Fruit fly (Drosophila melanogaster) whole organism, embryonic: ENCODE results near the gene Tti1.

ENCODE experiments used
- Atf3 ChIP-seq: fragments of 200-800 bp; sonication (Bioruptor generic); optimal IDR thresholded peaks from 3 replicates; lab custom pipeline; 2016; ENCODE audit warnings: missing biosample characterization, missing genetic modification characterization
- CG1024 ChIP-seq: fragments of 200-800 bp; sonication (Bioruptor generic); IDR thresholded peaks from 2 replicates; pipeline ENCODE4 v1.3.6; 2022; ENCODE audit warnings: missing biosample characterization, missing genetic modification characterization
- CG10274 ChIP-seq: fragments of 200-800 bp; sonication (Bioruptor generic); optimal IDR thresholded peaks from 3 replicates; lab custom pipeline; 2017; ENCODE audit warnings: missing biosample characterization, mild to moderate bottlenecking, missing genetic modification characterization
- CG10366 ChIP-seq: fragments of 200-800 bp; sonication (Bioruptor generic); IDR thresholded peaks from 2 replicates; pipeline ENCODE4 v1.3.6; 2022; ENCODE audit warnings: missing biosample characterization, missing genetic modification characterization
- CG11456 ChIP-seq: fragments of 200-800 bp; sonication (Bioruptor generic); IDR thresholded peaks from 3 replicates; pipeline ENCODE4 v1.3.6; 2022; ENCODE audit warnings: missing biosample characterization, missing genetic modification characterization
- CG12769 ChIP-seq: fragments of 200-800 bp; sonication (Bioruptor generic); optimal IDR thresholded peaks from 2 replicates; lab custom pipeline; 2019; ENCODE audit warnings: missing biosample characterization, mild to moderate bottlenecking, missing genetic modification characterization, moderate library complexity
- CG13296 ChIP-seq: fragments of 200-800 bp; sonication (Bioruptor generic); optimal IDR thresholded peaks from 3 replicates; lab custom pipeline; 2018; ENCODE audit warnings: missing biosample characterization, mild to moderate bottlenecking, missing genetic modification characterization
- CG13894 ChIP-seq: fragments of 200-800 bp; sonication (Bioruptor generic); optimal IDR thresholded peaks from 3 replicates; lab custom pipeline; 2018; ENCODE audit warnings: missing biosample characterization, mild to moderate bottlenecking, missing genetic modification characterization, moderate library complexity
- CG14014 ChIP-seq: fragments of 200-800 bp; sonication (Bioruptor generic); IDR thresholded peaks from 2 replicates; pipeline ENCODE4 v1.3.6; 2022; ENCODE audit warnings: missing biosample characterization, missing genetic modification characterization
- CG14050 ChIP-seq: fragments of 200-800 bp; sonication (Bioruptor generic); IDR thresholded peaks from 3 replicates; pipeline ENCODE4 v1.3.6; 2022; ENCODE audit warnings: missing biosample characterization, missing genetic modification characterization
- CG15479 ChIP-seq: fragments of 200-800 bp; sonication (Bioruptor generic); optimal IDR thresholded peaks from 3 replicates; lab custom pipeline; 2019; ENCODE audit warnings: missing biosample characterization, mild to moderate bottlenecking, missing genetic modification characterization, moderate library complexity
- CG15601 ChIP-seq: fragments of 200-800 bp; sonication (Bioruptor generic); optimal IDR thresholded peaks from 3 replicates; lab custom pipeline; 2019; ENCODE audit warnings: missing biosample characterization, mild to moderate bottlenecking, missing genetic modification characterization, moderate library complexity
- CG18262 ChIP-seq: fragments of 200-800 bp; optimal IDR thresholded peaks from 3 replicates; lab custom pipeline; 2019; ENCODE audit warnings: missing biosample characterization, mild to moderate bottlenecking, missing genetic modification characterization, moderate library complexity
- CG2889 ChIP-seq: fragments of 200-800 bp; sonication (Bioruptor generic); IDR thresholded peaks from 3 replicates; pipeline ENCODE4 v1.3.6; 2022; ENCODE audit warnings: missing biosample characterization, missing genetic modification characterization
- CG31224 ChIP-seq: fragments of 200-800 bp; sonication (Bioruptor generic); IDR thresholded peaks from 2 replicates; pipeline ENCODE4 v1.3.6; 2022; ENCODE audit warnings: missing biosample characterization, missing genetic modification characterization
- CG3281 ChIP-seq: fragments of 200-800 bp; sonication (Bioruptor generic); optimal IDR thresholded peaks from 3 replicates; lab custom pipeline; 2017; ENCODE audit warnings: missing biosample characterization, mild to moderate bottlenecking, missing genetic modification characterization
- CG3847 ChIP-seq: fragments of 200-800 bp; sonication (Bioruptor generic); IDR thresholded peaks from 2 replicates; pipeline ENCODE4 v1.3.6; 2022; ENCODE audit warnings: missing biosample characterization, missing genetic modification characterization
- CG4730 ChIP-seq: fragments of 200-800 bp; sonication (Bioruptor generic); IDR thresholded peaks from 2 replicates; pipeline ENCODE4 v1.3.6; 2022; ENCODE audit warnings: missing biosample characterization, missing genetic modification characterization
- CG4854 ChIP-seq: fragments of 200-800 bp; sonication (Bioruptor generic); optimal IDR thresholded peaks from 2 replicates; lab custom pipeline; 2016; ENCODE audit warnings: missing biosample characterization, missing genetic modification characterization, inconsistent platforms
- CG6175 ChIP-seq: fragments of 200-800 bp; sonication (Bioruptor generic); IDR thresholded peaks from 3 replicates; pipeline ENCODE4 v1.3.6; 2022; ENCODE audit warnings: missing biosample characterization, missing genetic modification characterization
- CG6689 ChIP-seq: fragments of 200-800 bp; sonication (Bioruptor generic); IDR thresholded peaks from 2 replicates; pipeline ENCODE4 v1.3.6; 2022; ENCODE audit warnings: missing biosample characterization, missing genetic modification characterization
- CG7271 ChIP-seq: fragments of 200-800 bp; sonication (Bioruptor generic); optimal IDR thresholded peaks from 2 replicates; lab custom pipeline; 2018; ENCODE audit warnings: missing biosample characterization, mild to moderate bottlenecking, missing genetic modification characterization, moderate library complexity
- CG7839 ChIP-seq: fragments of 200-800 bp; sonication (Bioruptor generic); optimal IDR thresholded peaks from 3 replicates; lab custom pipeline; 2018; ENCODE audit warnings: missing biosample characterization, mild to moderate bottlenecking, missing genetic modification characterization, moderate library complexity
- Dad ChIP-seq: fragments of 200-800 bp; sonication (Bioruptor generic); optimal IDR thresholded peaks from 3 replicates; lab custom pipeline; 2016; ENCODE audit warnings: missing biosample characterization, missing genetic modification characterization
- Drgx ChIP-seq: fragments of 200-800 bp; sonication (Bioruptor generic); IDR thresholded peaks from 2 replicates; pipeline ENCODE4 v1.3.6; 2022; ENCODE audit warnings: missing biosample characterization, missing genetic modification characterization
- H2.0 ChIP-seq: fragments of 200-800 bp; sonication (Bioruptor generic); IDR thresholded peaks from 2 replicates; pipeline ENCODE4 v1.3.6; 2022; ENCODE audit warnings: missing biosample characterization, missing genetic modification characterization
- HLH4C ChIP-seq: fragments of 200-800 bp; sonication (Bioruptor generic); IDR thresholded peaks from 3 replicates; pipeline ENCODE4 v1.3.6; 2022; ENCODE audit warnings: missing biosample characterization, missing genetic modification characterization; ENCODE audit not compliant: partially characterized antibody
- Hand ChIP-seq: fragments of 200-800 bp; sonication (Bioruptor generic); optimal IDR thresholded peaks from 2 replicates; lab custom pipeline; 2017; ENCODE audit warnings: mild to moderate bottlenecking, missing biosample characterization, missing genetic modification reagents, missing genetic modification characterization
- Hr78 ChIP-seq, 2 experiments: fragments of 200-800 bp in 1 of 2; fragments of >200 bp in 1 of 2; sonication (Bioruptor generic) in 1 of 2; optimal IDR thresholded peaks; 2 replicates each; lab custom pipeline; 2017 to 2019; ENCODE audit warnings: missing biosample characterization in 2 of 2, missing genetic modification characterization in 2 of 2, mild to moderate bottlenecking in 1 of 2, moderate library complexity in 1 of 2
- Lim3 ChIP-seq: fragments of 200-800 bp; sonication (Bioruptor generic); IDR thresholded peaks from 2 replicates; pipeline ENCODE4 v1.3.6; 2022; ENCODE audit warnings: missing biosample characterization, missing genetic modification characterization
- Neu2 ChIP-seq: fragments of 200-800 bp; sonication (Bioruptor generic); optimal IDR thresholded peaks from 3 replicates; lab custom pipeline; 2016; ENCODE audit warnings: missing biosample characterization, missing genetic modification characterization, borderline replicate concordance
- Opbp ChIP-seq: fragments of 200-800 bp; sonication (Bioruptor generic); IDR thresholded peaks from 3 replicates; pipeline ENCODE4 v1.3.6; 2022; ENCODE audit warnings: missing biosample characterization, missing genetic modification characterization; ENCODE audit not compliant: partially characterized antibody
- PHDP ChIP-seq: fragments of 200-800 bp; sonication (Bioruptor generic); optimal IDR thresholded peaks from 3 replicates; lab custom pipeline; 2018; ENCODE audit warnings: missing biosample characterization, mild to moderate bottlenecking, missing genetic modification characterization, moderate library complexity
- abd-A ChIP-seq: fragments of 200-800 bp; sonication (Bioruptor generic); optimal IDR thresholded peaks from 3 replicates; lab custom pipeline; 2019; ENCODE audit warnings: missing biosample characterization, mild to moderate bottlenecking, missing genetic modification characterization, moderate library complexity
- ac ChIP-seq: fragments of 200-800 bp; sonication (Bioruptor generic); optimal IDR thresholded peaks from 3 replicates; lab custom pipeline; 2017; ENCODE audit warnings: missing biosample characterization, mild to moderate bottlenecking, missing genetic modification characterization
- amos ChIP-seq: fragments of 200-800 bp; sonication (Bioruptor generic); IDR thresholded peaks from 2 replicates; pipeline ENCODE4 v1.3.6; 2022; ENCODE audit warnings: missing biosample characterization, missing genetic modification characterization; ENCODE audit not compliant: partially characterized antibody
- ato ChIP-seq: fragments of 200-800 bp; sonication (Bioruptor generic); IDR thresholded peaks from 2 replicates; pipeline ENCODE4 v1.3.6; 2022; ENCODE audit warnings: missing biosample characterization, missing genetic modification characterization; ENCODE audit not compliant: partially characterized antibody
- exex ChIP-seq: fragments of 200-800 bp; sonication (Bioruptor generic); optimal IDR thresholded peaks from 4 replicates; lab custom pipeline; 2018; ENCODE audit warnings: missing biosample characterization, mild to moderate bottlenecking, missing genetic modification characterization, moderate library complexity
- gro ChIP-seq: fragments of 200-800 bp; sonication (Bioruptor generic); optimal IDR thresholded peaks from 2 replicates; lab custom pipeline; 2016; ENCODE audit warnings: missing biosample characterization, missing genetic modification characterization
- gsb-n ChIP-seq: fragments of 200-800 bp; sonication (Bioruptor generic); optimal IDR thresholded peaks from 3 replicates; lab custom pipeline; 2018; ENCODE audit warnings: missing biosample characterization, mild to moderate bottlenecking, missing genetic modification characterization
- jigr1 ChIP-seq: fragments of 200-800 bp; sonication (Bioruptor generic); IDR thresholded peaks from 3 replicates; pipeline ENCODE4 v1.3.6; 2022; ENCODE audit warnings: missing biosample characterization, missing genetic modification characterization
- kay ChIP-seq: fragments of 200-800 bp; sonication (Bioruptor generic); optimal IDR thresholded peaks from 2 replicates; lab custom pipeline; 2016; ENCODE audit warnings: missing biosample characterization, missing genetic modification characterization
- luna ChIP-seq: fragments of 200-800 bp; sonication (Bioruptor generic); optimal IDR thresholded peaks from 2 replicates; lab custom pipeline; 2016; ENCODE audit warnings: missing biosample characterization, missing genetic modification characterization
- mam ChIP-seq: fragments of 200-800 bp; sonication (Bioruptor generic); optimal IDR thresholded peaks from 3 replicates; lab custom pipeline; 2016; ENCODE audit warnings: missing biosample characterization, missing genetic modification characterization
- nom ChIP-seq: fragments of 200-800 bp; sonication (Bioruptor generic); optimal IDR thresholded peaks from 2 replicates; lab custom pipeline; 2017; ENCODE audit warnings: missing biosample characterization, missing genetic modification characterization, mild to moderate bottlenecking, moderate library complexity, missing genetic modification reagents
- pum ChIP-seq: fragments of 200-800 bp; sonication (Bioruptor generic); optimal IDR thresholded peaks from 2 replicates; lab custom pipeline; 2016; ENCODE audit warnings: missing biosample characterization, missing genetic modification characterization
- sim ChIP-seq: fragments of 200-800 bp; sonication (Bioruptor generic); IDR thresholded peaks from 2 replicates; pipeline ENCODE4 v1.3.6; 2022; ENCODE audit warnings: missing biosample characterization, missing genetic modification characterization
- tap ChIP-seq: fragments of 200-800 bp; optimal IDR thresholded peaks from 3 replicates; lab custom pipeline; 2019; ENCODE audit warnings: missing biosample characterization, mild to moderate bottlenecking, missing genetic modification characterization, moderate library complexity
- tup ChIP-seq: fragments of 200-800 bp; sonication (Bioruptor generic); optimal IDR thresholded peaks from 2 replicates; lab custom pipeline; 2016; ENCODE audit warnings: missing biosample characterization, mild to moderate bottlenecking, missing genetic modification characterization, moderate library complexity
- twi ChIP-seq: fragments of 200-800 bp; optimal IDR thresholded peaks from 2 replicates; lab custom pipeline; 2019; ENCODE audit warnings: missing biosample characterization, mild to moderate bottlenecking, missing genetic modification characterization, moderate library complexity
- wor ChIP-seq: fragments of 200-800 bp; sonication (Bioruptor generic); IDR thresholded peaks from 2 replicates; pipeline ENCODE4 v1.3.6; 2022; ENCODE audit warnings: missing biosample characterization, missing genetic modification characterization
- z ChIP-seq: fragments of 200-800 bp; sonication (Bioruptor generic); IDR thresholded peaks from 3 replicates; pipeline ENCODE4 v1.3.6; 2022; ENCODE audit warnings: missing biosample characterization, missing genetic modification characterization

Gene Tti1

DNA sequence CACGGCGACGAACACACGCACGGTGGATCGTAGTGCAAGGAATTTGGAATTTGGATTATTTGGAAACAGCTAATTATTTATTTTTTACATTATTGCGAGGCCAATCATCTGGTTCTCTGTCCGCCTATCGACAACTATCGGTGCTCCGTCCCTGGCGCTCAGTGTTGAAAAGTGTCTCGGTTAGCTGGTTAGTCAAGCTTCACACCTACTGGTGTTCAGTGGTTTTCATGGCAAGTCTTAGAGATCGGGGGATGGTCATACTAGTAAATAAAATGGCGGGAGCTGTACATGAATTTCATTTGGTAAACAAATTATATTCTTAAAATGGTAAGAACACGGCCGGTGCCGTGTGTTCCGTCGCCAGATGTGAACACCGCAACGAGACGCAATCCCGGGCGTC, 43.6 kb downstream of the Tti1 start, which contains the start of the genes trbd and dmt (continued):
- TF ChIP-seq CG4854 (GFP tag; lab: Kevin White, UChicago) = no peak
- no peak for TF ChIP-seq wor (GFP tag; lab: Robert Waterston, UW)
- TF ChIP-seq CG3847 (GFP tag; lab: Robert Waterston, UW) = no peak
- no peak for TF ChIP-seq CG4730 (GFP tag; lab: Robert Waterston, UW)
- no peak for TF ChIP-seq HLH4C (GFP tag; lab: Robert Waterston, UW)
- TF ChIP-seq sim = no peak
- no peak for TF ChIP-seq CG12769 (tag; lab: Kevin White, UChicago)
- TF ChIP-seq Hr78 (GFP tag; optimal IDR thresholded peaks at IDR 0.05; lab: Kevin White, UChicago) = no peak
- no peak for TF ChIP-seq nom (GFP tag; lab: Kevin White, UChicago)
- no peak for TF ChIP-seq CG13894 (tag; lab: Kevin White, UChicago)
- no peak for TF ChIP-seq ato
- TF ChIP-seq CG11456 (GFP tag; lab: Robert Waterston, UW) = no peak
- peak; percentile 50 for TF ChIP-seq pum
- TF ChIP-seq Opbp (GFP tag; lab: Robert Waterston, UW) = no peak
- TF ChIP-seq abd-A (tag; lab: Kevin White, UChicago) = no peak
- no peak for TF ChIP-seq ac (GFP tag; lab: Kevin White, UChicago)
- no peak for TF ChIP-seq H2.0
- no peak for TF ChIP-seq tap (tag; lab: Kevin White, UChicago)
- TF ChIP-seq CG14014 (GFP tag; lab: Robert Waterston, UW) = no peak
- no peak for TF ChIP-seq CG31224
- TF ChIP-seq kay (GFP tag; lab: Kevin White, UChicago) = no peak
- TF ChIP-seq Drgx (GFP tag; lab: Robert Waterston, UW) = no peak
- TF ChIP-seq Hand (GFP tag; lab: Kevin White, UChicago) = no peak
- TF ChIP-seq CG10366 = no peak
- TF ChIP-seq PHDP = no peak
- TF ChIP-seq gsb-n (tag; lab: Kevin White, UChicago) = no peak
- TF ChIP-seq CG18262 = no peak
- TF ChIP-seq CG14050 (GFP tag; lab: Robert Waterston, UW) = no peak
- peak; percentile 66 for TF ChIP-seq Dad
- TF ChIP-seq Lim3 (GFP tag; lab: Robert Waterston, UW) = no peak
- TF ChIP-seq luna (GFP tag; lab: Kevin White, UChicago) = peak; percentile 46
- TF ChIP-seq twi (tag; lab: Kevin White, UChicago) = no peak
- no peak for TF ChIP-seq CG2889 (GFP tag; lab: Robert Waterston, UW)
- no peak for TF ChIP-seq CG6175 (GFP tag; lab: Robert Waterston, UW)
- no peak for TF ChIP-seq CG15601 (tag; lab: Kevin White, UChicago)
- peak; percentile 81 for TF ChIP-seq mam (GFP tag; lab: Kevin White, UChicago)
- no peak for TF ChIP-seq jigr1 (GFP tag; lab: Robert Waterston, UW)
- TF ChIP-seq CG7839 = no peak
- TF ChIP-seq Atf3 (GFP tag; lab: Kevin White, UChicago) = peak; percentile 50
- no peak for TF ChIP-seq CG1024 (GFP tag; lab: Robert Waterston, UW)
- no peak for TF ChIP-seq CG10274
- no peak for TF ChIP-seq CG3281 (GFP tag; lab: Kevin White, UChicago)
- TF ChIP-seq tup (GFP tag; lab: Kevin White, UChicago) = peak; percentile 4
- no peak for TF ChIP-seq z (GFP tag; lab: Robert Waterston, UW)
- no peak for TF ChIP-seq CG6689 (GFP tag; lab: Robert Waterston, UW)
- TF ChIP-seq CG7271 (tag; lab: Kevin White, UChicago) = no peak
- no peak for TF ChIP-seq Neu2 (GFP tag; lab: Kevin White, UChicago)
- TF ChIP-seq gro (GFP tag; lab: Kevin White, UChicago) = peak; percentile 89
- no peak for TF ChIP-seq CG13296 (GFP tag; lab: Kevin White, UChicago)
- TF ChIP-seq exex (tag; lab: Kevin White, UChicago) = no peak
- TF ChIP-seq amos = no peak
- no peak for TF ChIP-seq CG15479 (GFP tag; lab: Kevin White, UChicago)
